Fruit fly (Drosophila melanogaster) whole organism, adult: ENCODE measurements around the gene RabGGTb.

Source experiments
- CG11617 ChIP-seq: fragments of 200-800 bp; sonication (Bioruptor generic); optimal IDR thresholded peaks from 2 replicates; lab custom pipeline; 2017; ENCODE audit warnings: mild to moderate bottlenecking, missing biosample characterization, missing genetic modification reagents, missing genetic modification characterization
- CG12768 ChIP-seq: fragments of 200-800 bp; sonication (Bioruptor generic); optimal IDR thresholded peaks from 2 replicates; lab custom pipeline; 2017; ENCODE audit warnings: missing biosample characterization, missing genetic modification characterization, mild to moderate bottlenecking, moderate library complexity, missing genetic modification reagents
- CG14711 ChIP-seq: fragments of 200-800 bp; sonication (Bioruptor generic); optimal IDR thresholded peaks from 2 replicates; lab custom pipeline; 2018; ENCODE audit warnings: missing biosample characterization, mild to moderate bottlenecking, missing genetic modification characterization, moderate library complexity
- CG1620 ChIP-seq: fragments of 200-800 bp; sonication (Bioruptor generic); optimal IDR thresholded peaks from 2 replicates; lab custom pipeline; 2016; ENCODE audit warnings: missing biosample characterization, missing genetic modification characterization
- CG33017 ChIP-seq: fragments of 200-800 bp; sonication (Bioruptor generic); optimal IDR thresholded peaks from 2 replicates; lab custom pipeline; 2018; ENCODE audit warnings: missing biosample characterization, mild to moderate bottlenecking, missing genetic modification characterization, moderate library complexity
- CG5204 ChIP-seq: fragments of 200-800 bp; sonication (Bioruptor generic); optimal IDR thresholded peaks from 2 replicates; lab custom pipeline; 2016; ENCODE audit warnings: missing biosample characterization, missing genetic modification characterization
- CG7045 ChIP-seq: fragments of 200-800 bp; sonication (Bioruptor generic); optimal IDR thresholded peaks from 2 replicates; lab custom pipeline; 2017; ENCODE audit warnings: missing biosample characterization, mild to moderate bottlenecking, missing genetic modification characterization
- CG7101 ChIP-seq: fragments of 200-800 bp; sonication (Bioruptor generic); optimal IDR thresholded peaks from 2 replicates; lab custom pipeline; 2018; ENCODE audit warnings: missing biosample characterization, mild to moderate bottlenecking, missing genetic modification characterization, moderate library complexity
- Clk ChIP-seq: fragments of 200-800 bp; sonication (Bioruptor generic); optimal IDR thresholded peaks from 2 replicates; lab custom pipeline; 2017; ENCODE audit warnings: missing biosample characterization, missing genetic modification characterization
- Crg-1 ChIP-seq: fragments of 200-800 bp; sonication (Bioruptor generic); optimal IDR thresholded peaks from 2 replicates; lab custom pipeline; 2016; ENCODE audit warnings: missing biosample characterization, missing genetic modification characterization
- Hr96 ChIP-seq: fragments of 200-800 bp; sonication (Bioruptor generic); optimal IDR thresholded peaks from 2 replicates; lab custom pipeline; 2016; ENCODE audit warnings: missing biosample characterization, missing genetic modification characterization
- Mnt ChIP-seq: fragments of 200-800 bp; sonication (Bioruptor generic); optimal IDR thresholded peaks from 2 replicates; lab custom pipeline; 2016; ENCODE audit warnings: missing biosample characterization, mild to moderate bottlenecking, missing genetic modification characterization
- bab1 ChIP-seq: fragments of 200-800 bp; sonication (Bioruptor generic); optimal IDR thresholded peaks from 3 replicates; lab custom pipeline; 2019; ENCODE audit warnings: missing biosample characterization, mild to moderate bottlenecking, missing genetic modification characterization, moderate library complexity
- cic ChIP-seq: fragments of 200-800 bp; sonication (Bioruptor generic); optimal IDR thresholded peaks from 2 replicates; lab custom pipeline; 2017; ENCODE audit warnings: missing biosample characterization, mild to moderate bottlenecking, missing genetic modification characterization, moderate library complexity
- cnc ChIP-seq, 2 experiments: fragments of >200 bp; optimal IDR thresholded peaks; 2 replicates each; lab custom pipeline; 2017
- kay ChIP-seq: fragments of 200-800 bp; sonication (Bioruptor generic); peaks from one replicate; lab custom pipeline; 2016; ENCODE audit warnings: missing biosample characterization, missing genetic modification characterization, borderline replicate concordance
- ovo ChIP-seq: fragments of 200-800 bp; sonication (Bioruptor generic); optimal IDR thresholded peaks from 2 replicates; lab custom pipeline; 2016; ENCODE audit warnings: missing biosample characterization, missing genetic modification characterization
- pad ChIP-seq: fragments of 200-800 bp; sonication (Bioruptor generic); optimal IDR thresholded peaks from 3 replicates; lab custom pipeline; 2017; ENCODE audit warnings: missing biosample characterization, missing genetic modification characterization, mild to moderate bottlenecking, moderate library complexity, missing genetic modification reagents
- tj ChIP-seq: fragments of 200-800 bp; sonication (Bioruptor generic); optimal IDR thresholded peaks from 3 replicates; lab custom pipeline; 2017; ENCODE audit warnings: missing biosample characterization, mild to moderate bottlenecking, missing genetic modification characterization, moderate library complexity
- toe ChIP-seq: fragments of 200-800 bp; sonication (Bioruptor generic); optimal IDR thresholded peaks from 2 replicates; lab custom pipeline; 2016; ENCODE audit warnings: missing biosample characterization, missing genetic modification characterization

The RabGGTb gene

DNA sequence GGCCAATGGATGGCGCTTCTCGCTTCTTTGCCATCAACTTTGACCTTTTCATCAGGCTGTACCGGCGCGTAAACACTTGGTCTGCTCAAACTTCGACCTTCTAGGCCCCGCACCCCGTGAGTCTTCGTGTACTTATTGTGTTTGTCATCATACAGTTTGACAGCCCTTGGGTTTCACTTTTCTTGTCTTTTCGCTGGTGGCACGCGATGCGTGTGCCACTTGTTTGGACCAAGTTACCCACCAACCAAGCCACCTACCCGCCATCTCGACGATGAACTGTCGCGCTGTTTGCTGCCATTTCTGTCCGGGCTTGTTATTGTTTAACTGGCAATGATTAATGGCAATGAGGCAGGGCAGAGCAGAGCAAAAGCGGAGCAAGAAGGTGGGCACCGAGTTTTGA is 28.9 kb downstream of the RabGGTb start:
- TF ChIP-seq CG11617 (GFP tag; lab: Kevin White, UChicago) (no peak), CG14711 (tag; lab: Kevin White, UChicago) (no peak), tj (GFP tag; lab: Kevin White, UChicago) (no peak), Clk (GFP tag; lab: Kevin White, UChicago) (no peak), CG7045 (GFP tag; lab: Kevin White, UChicago) (no peak), cnc (optimal IDR thresholded peaks at IDR 0.05; lab: Kevin White, UChicago) (no peak), Hr96 (GFP tag; lab: Kevin White, UChicago) (no peak), Crg-1 (no peak), cic (GFP tag; lab: Kevin White, UChicago) (no peak), CG5204 (no peak), Mnt (GFP tag; lab: Kevin White, UChicago) (no peak), toe (no peak), CG33017 (tag; lab: Kevin White, UChicago) (no peak), CG1620 (no peak), CG12768 (no peak), kay (GFP tag; lab: Kevin White, UChicago) (no peak), CG7101 (tag; lab: Kevin White, UChicago) (no peak), ovo (GFP tag; lab: Kevin White, UChicago) (no peak), pad (GFP tag; lab: Kevin White, UChicago) (no peak)

DNA sequence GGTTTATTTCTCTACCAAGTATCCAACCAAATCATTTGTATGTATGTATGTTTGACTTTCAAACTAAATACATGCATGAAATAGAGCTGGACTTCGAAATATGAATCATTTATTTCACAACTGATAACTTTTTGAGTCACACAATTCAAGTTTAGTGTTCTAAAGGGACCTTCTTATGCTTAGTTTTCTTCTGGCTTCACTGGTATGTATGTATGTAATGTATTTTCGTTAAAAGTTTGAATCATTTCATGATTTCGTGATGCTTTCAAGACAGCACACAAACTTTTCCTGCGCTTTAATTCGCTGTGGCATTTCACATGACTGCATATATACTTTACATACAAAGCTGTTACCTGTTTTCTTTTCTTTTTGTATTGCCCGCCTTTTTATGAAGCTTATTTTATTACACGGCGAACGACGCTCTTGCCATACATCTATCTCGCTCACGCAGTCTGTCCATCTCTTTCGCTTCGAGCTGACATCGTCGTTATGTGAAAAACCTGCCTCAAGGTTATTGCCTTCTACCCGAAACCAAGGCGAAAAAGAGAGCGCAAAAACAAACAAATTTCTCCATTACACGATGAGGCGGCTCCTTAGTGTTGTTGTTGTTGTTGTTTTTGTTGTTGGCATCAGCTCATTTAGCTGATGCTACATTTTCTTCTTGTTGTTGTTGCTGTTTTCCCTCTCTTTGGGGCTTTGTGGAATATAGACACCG is 29.7 kb downstream of the RabGGTb start:
- peak; percentile 99 for TF ChIP-seq tj (GFP tag; lab: Kevin White, UChicago)
- no peak for TF ChIP-seq pad (GFP tag; lab: Kevin White, UChicago)
- TF ChIP-seq Mnt (GFP tag; lab: Kevin White, UChicago) = no peak
- TF ChIP-seq cic (GFP tag; lab: Kevin White, UChicago) = no peak

dm6 chr2L:2909495-2909894 is 30.6 kb downstream of the RabGGTb start:
- TF ChIP-seq tj (GFP tag; lab: Kevin White, UChicago) (no peak), CG11617 (GFP tag; lab: Kevin White, UChicago) (no peak)

- no peak for TF ChIP-seq cic (GFP tag; lab: Kevin White, UChicago)
- no peak for TF ChIP-seq Hr96 (GFP tag; lab: Kevin White, UChicago)
Measured at dm6 chr2L:2910957-2911356, 32.0 kb downstream of the RabGGTb start.

DNA sequence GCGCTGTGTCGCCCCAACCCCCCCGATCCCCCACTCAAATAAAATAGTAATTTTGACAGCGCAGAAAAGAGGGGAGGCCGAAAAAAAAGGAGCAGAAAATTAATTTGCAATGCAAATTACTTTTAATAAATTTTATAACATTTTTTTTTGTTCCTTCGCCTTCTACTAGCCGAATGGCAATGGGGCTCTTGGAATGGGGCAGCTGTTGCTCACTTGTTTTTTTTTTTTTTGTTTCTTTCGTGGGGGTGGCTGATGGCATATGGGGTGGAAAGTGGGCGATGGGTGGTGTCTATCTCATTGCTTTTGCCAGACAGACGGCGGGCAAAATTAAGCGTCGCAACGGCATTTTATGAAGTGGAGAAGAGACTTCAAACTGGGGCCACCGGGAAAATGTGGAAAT is 41.7 kb downstream of the RabGGTb start:
- TF ChIP-seq pad (GFP tag; lab: Kevin White, UChicago) = no peak
- TF ChIP-seq CG12768 = no peak
- no peak for TF ChIP-seq CG7045 (GFP tag; lab: Kevin White, UChicago)

dm6 chr2L:2924266-2924801 is 45.4 kb downstream of the RabGGTb start:
- TF ChIP-seq CG14711 (tag; lab: Kevin White, UChicago) (peak; percentile 39), cic (GFP tag; lab: Kevin White, UChicago) (peak; percentile 88), CG1620 (peak; percentile 36), CG5204 (peak; percentile 59), Hr96 (GFP tag; lab: Kevin White, UChicago) (peak; percentile 29), cnc (optimal IDR thresholded peaks at IDR 0.05; lab: Kevin White, UChicago) (no peak), toe (peak; percentile 53), ovo (GFP tag; lab: Kevin White, UChicago) (peak; percentile 75), pad (GFP tag; lab: Kevin White, UChicago) (no peak), CG12768 (peak; percentile 86), bab1 (GFP tag; lab: Kevin White, UChicago) (no peak), Crg-1 (peak; percentile 85), tj (GFP tag; lab: Kevin White, UChicago) (peak; percentile 73), CG7045 (GFP tag; lab: Kevin White, UChicago) (peak; percentile 60), Clk (GFP tag; lab: Kevin White, UChicago) (peak; percentile 60), CG11617 (GFP tag; lab: Kevin White, UChicago) (peak; percentile 79), CG33017 (tag; lab: Kevin White, UChicago) (peak; percentile 74), Mnt (GFP tag; lab: Kevin White, UChicago) (peak; percentile 70), kay (GFP tag; lab: Kevin White, UChicago) (peak; percentile 99), CG7101 (tag; lab: Kevin White, UChicago) (peak; percentile 76)
